Worm (Caenorhabditis elegans) whole organism, mixed stage, embryonic: ENCODE data around the gene memi-2.
A peak's percentile ranks its signal among the peaks of the same experiment; 100 is the strongest.
"Not testable (repeated sequence)": the region's sequence is repeated elsewhere in the genome, so short reads cannot be mapped to it uniquely, and the experiment has no call there.

Experiments used
- M03D4.4 ChIP-seq: sonication (generic microtip); optimal IDR thresholded peaks from 2 replicates; lab custom pipeline; 2017; ENCODE audit warnings: mild to moderate bottlenecking, missing genetic modification characterization, missing compliant biosample characterization
- blmp-1 ChIP-seq: fragments of 150-350 bp; optimal IDR thresholded peaks from 2 replicates; lab custom pipeline; 2014; ENCODE audit warnings: missing biosample characterization, missing genetic modification characterization
- ceh-43 ChIP-seq: fragments of 200-800 bp; sonication (Bioruptor generic); optimal IDR thresholded peaks from 2 replicates; lab custom pipeline; 2018; ENCODE audit warnings: mild to moderate bottlenecking, missing genetic modification characterization, moderate library complexity, missing compliant biosample characterization
- ceh-83 ChIP-seq: fragments of 200-800 bp; sonication (Bioruptor generic); optimal IDR thresholded peaks from 2 replicates; lab custom pipeline; 2018; ENCODE audit warnings: mild to moderate bottlenecking, missing genetic modification characterization, missing compliant biosample characterization
- ces-1 ChIP-seq: fragments of 150-350 bp; optimal IDR thresholded peaks from 2 replicates; lab custom pipeline; 2014; ENCODE audit warnings: missing biosample characterization, missing genetic modification reagents, missing genetic modification characterization
- elt-1 ChIP-seq: sonication (generic microtip); optimal IDR thresholded peaks from 2 replicates; lab custom pipeline; 2017; ENCODE audit warnings: missing genetic modification characterization, mild to moderate bottlenecking, missing compliant biosample characterization, antibody characterized with exemption, moderate library complexity, borderline replicate concordance; ENCODE audit not compliant: insufficient read depth
- elt-3 ChIP-seq: fragments of 150-350 bp; optimal IDR thresholded peaks from 2 replicates; lab custom pipeline; 2014; ENCODE audit warnings: missing biosample characterization, missing genetic modification characterization
- flh-1 ChIP-seq: fragments of 200-800 bp; sonication (Bioruptor generic); optimal IDR thresholded peaks from 2 replicates; lab custom pipeline; 2018; ENCODE audit warnings: mild to moderate bottlenecking, missing genetic modification characterization, moderate library complexity, missing compliant biosample characterization
- ham-2 ChIP-seq: fragments of 200-800 bp; sonication (Bioruptor generic); optimal IDR thresholded peaks from 2 replicates; lab custom pipeline; 2018; ENCODE audit warnings: mild to moderate bottlenecking, missing genetic modification characterization, missing compliant biosample characterization
- lin-13 ChIP-seq: fragments of 150-350 bp; optimal IDR thresholded peaks from 2 replicates; lab custom pipeline; 2014; ENCODE audit warnings: missing biosample characterization, missing genetic modification characterization
- lsy-2 ChIP-seq: fragments of 150-350 bp; optimal IDR thresholded peaks from 2 replicates; lab custom pipeline; 2014; ENCODE audit warnings: missing biosample characterization, missing genetic modification characterization
- mab-5 ChIP-seq: fragments of 150-350 bp; optimal IDR thresholded peaks from 2 replicates; lab custom pipeline; 2014; ENCODE audit warnings: missing biosample characterization, missing genetic modification characterization
- mep-1 ChIP-seq: fragments of 150-350 bp; optimal IDR thresholded peaks from 2 replicates; lab custom pipeline; 2017; ENCODE audit warnings: missing biosample characterization, missing genetic modification reagents, missing genetic modification characterization, inconsistent platforms
- mls-2 ChIP-seq: sonication (generic microtip); optimal IDR thresholded peaks from 2 replicates; lab custom pipeline; 2016; ENCODE audit warnings: mild to moderate bottlenecking, missing genetic modification characterization, moderate library complexity, missing compliant biosample characterization
- nhr-2 ChIP-seq: fragments of 150-350 bp; optimal IDR thresholded peaks from 2 replicates; lab custom pipeline; 2014; ENCODE audit warnings: missing biosample characterization, missing genetic modification characterization
- nhr-237 ChIP-seq: fragments of 150-350 bp; optimal IDR thresholded peaks from 2 replicates; lab custom pipeline; 2014; ENCODE audit warnings: missing biosample characterization, missing genetic modification characterization
- nhr-28 ChIP-seq: fragments of 150-350 bp; optimal IDR thresholded peaks from 2 replicates; lab custom pipeline; 2014; ENCODE audit warnings: missing biosample characterization, missing genetic modification characterization
- pha-4 ChIP-seq: fragments of 150-350 bp; optimal IDR thresholded peaks from 2 replicates; lab custom pipeline; 2018; ENCODE audit warnings: missing biosample characterization, missing genetic modification reagents, missing genetic modification characterization
- snpc-4 ChIP-seq: fragments of 150-350 bp; optimal IDR thresholded peaks from 2 replicates; lab custom pipeline; 2014; ENCODE audit warnings: missing biosample characterization, missing genetic modification characterization
- sptf-1 ChIP-seq: sonication (generic microtip); optimal IDR thresholded peaks from 2 replicates; lab custom pipeline; 2017; ENCODE audit warnings: mild to moderate bottlenecking, missing genetic modification characterization, moderate library complexity, missing compliant biosample characterization
- unc-120 ChIP-seq: sonication (generic microtip); optimal IDR thresholded peaks from 2 replicates; lab custom pipeline; 2017; ENCODE audit warnings: missing genetic modification characterization, missing compliant biosample characterization; ENCODE audit not compliant: poor library complexity, severe bottlenecking
- unc-62 ChIP-seq: fragments of 150-350 bp; optimal IDR thresholded peaks from 2 replicates; lab custom pipeline; 2014; ENCODE audit warnings: missing biosample characterization, missing genetic modification reagents, missing genetic modification characterization
- zip-8 ChIP-seq: fragments of 150-350 bp; optimal IDR thresholded peaks from 2 replicates; lab custom pipeline; 2014; ENCODE audit warnings: missing biosample characterization, missing genetic modification characterization
- ztf-11 ChIP-seq: fragments of 150-350 bp; optimal IDR thresholded peaks from 2 replicates; lab custom pipeline; 2014; ENCODE audit warnings: missing biosample characterization, missing genetic modification characterization

memi-2 gene

DNA sequence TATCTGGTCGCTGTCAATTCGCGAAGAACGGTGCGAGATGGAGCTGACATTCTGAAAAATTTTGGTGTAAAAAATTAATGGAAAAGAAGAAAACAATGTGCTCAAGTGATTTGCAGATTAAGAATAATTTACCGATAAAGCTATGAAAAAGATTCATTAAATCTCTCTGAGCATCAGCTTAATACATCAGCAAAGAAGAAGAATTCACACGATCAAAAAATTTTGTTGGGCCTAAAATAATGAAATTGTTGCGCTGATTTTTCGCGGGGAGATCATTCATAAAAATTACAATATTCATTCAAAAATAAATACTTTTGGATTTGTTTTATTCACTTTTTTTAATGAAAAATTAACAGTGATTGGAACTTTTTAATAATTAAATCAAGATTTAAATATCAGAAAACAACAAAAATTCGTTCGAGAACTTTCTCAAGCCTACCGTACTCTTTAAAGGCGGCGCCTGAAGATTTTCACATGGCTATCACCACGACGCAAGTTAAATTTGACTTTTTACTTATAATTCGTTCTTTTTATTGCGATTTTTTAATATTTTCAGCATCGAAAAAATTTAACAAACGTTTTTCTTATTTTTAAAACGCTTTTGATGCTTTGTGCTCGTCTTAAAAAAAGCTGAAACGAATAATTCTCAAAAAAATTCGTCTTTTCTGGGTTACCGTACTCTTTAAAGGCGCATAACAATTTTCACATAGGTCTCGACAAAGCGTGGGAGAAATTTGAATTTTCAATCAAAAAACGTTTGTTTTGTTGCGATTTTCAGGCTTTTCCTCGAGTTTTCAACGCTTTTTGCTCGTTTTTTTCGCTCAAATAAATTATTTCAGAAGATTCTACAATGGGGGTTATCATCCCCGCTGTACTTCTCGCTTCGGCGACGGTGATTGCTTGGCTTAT, at the start of gene memi-2, which contains the start of gene cyp-31A5:
Gene memi-2 (minus strand): TSS at position 51 of the 909 bp plus-strand sequence.
Gene cyp-31A5 (plus strand): TSS at position 834 of the 909 bp plus-strand sequence.
- no peak for TF ChIP-seq ceh-43
- no peak for TF ChIP-seq mep-1 (tag; lab: Kevin White, UChicago)
- no peak for TF ChIP-seq ztf-11 (tag; lab: Kevin White, UChicago)
- TF ChIP-seq mls-2 (tag; lab: Kevin White, UChicago) = no peak
- TF ChIP-seq elt-1 (tag; lab: Kevin White, UChicago) = no peak
- TF ChIP-seq mab-5 (tag; lab: Kevin White, UChicago) = no peak

DNA sequence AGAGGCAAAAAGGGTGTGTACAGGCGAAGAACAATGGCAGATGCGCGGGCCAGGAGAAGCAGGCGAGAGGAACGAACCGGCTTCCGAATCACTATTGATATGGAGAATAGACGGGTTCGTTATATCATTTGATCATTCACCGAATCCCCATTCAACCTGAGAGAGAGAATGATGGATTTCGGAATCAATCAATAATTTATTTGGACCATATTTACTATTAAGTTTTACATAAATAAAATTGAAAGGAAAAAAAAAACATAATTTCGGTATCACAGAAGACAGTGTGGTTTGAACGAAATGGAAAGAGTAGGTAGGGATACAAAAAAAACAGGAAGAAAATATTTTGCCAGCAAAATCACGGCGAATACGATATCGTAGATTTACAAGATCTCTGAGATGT, 45.0 kb upstream of the memi-2 start, which contains the start of gene mam-3:
Gene mam-3 (minus strand): TSS at position 101 of the 400 bp plus-strand sequence.
- no peak for TF ChIP-seq flh-1
- TF ChIP-seq unc-62 (GFP tag; lab: Kevin White, UChicago) = no peak
- no peak for TF ChIP-seq ham-2 (GFP tag; lab: Kevin White, UChicago)
- no peak for TF ChIP-seq ceh-83 (GFP tag; lab: Kevin White, UChicago)
- no peak for TF ChIP-seq blmp-1 (tag; lab: Kevin White, UChicago)

DNA sequence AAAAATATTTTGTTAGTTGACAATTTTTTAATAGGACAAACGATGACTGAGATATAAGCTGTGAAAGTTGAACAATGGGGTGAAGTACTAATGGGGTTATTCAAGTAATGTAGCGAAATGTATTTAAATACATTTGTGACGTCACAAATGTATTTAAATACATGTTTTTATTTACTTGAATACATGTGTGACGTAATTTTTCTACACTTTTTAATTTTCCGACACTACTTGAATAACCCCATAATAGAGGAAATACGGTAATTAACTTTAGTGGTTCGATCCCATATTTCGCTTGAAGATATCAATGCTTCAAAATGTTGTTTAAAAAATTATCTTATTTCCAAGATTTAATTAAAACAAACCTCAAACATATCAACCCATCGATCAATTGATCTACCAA, 41.4 kb upstream of the memi-2 start:
- TF ChIP-seq zip-8 = peak; percentile 90

DNA sequence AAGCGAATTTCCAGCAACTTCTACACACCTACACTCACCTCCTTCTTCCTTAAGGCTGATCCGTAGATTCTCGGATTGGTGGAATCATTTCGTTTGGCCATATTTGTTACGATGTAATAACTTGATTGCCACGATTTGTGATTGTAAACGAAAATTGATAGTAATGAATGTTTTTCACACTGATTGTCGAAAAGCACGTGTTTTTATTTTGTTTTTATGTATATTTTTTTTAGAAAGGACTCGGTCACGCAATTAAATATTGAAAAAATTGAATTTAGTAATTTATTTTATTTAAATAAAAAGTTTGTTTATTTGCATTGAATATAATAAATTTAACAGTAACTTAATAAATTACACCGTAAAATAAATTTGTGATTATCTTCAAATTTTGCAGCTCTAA, 33.6 kb upstream of the memi-2 start, which contains the start of gene K09B11.5:
Gene K09B11.5 (minus strand): TSS at position 101 of the 400 bp plus-strand sequence.
- TF ChIP-seq flh-1; M03D4.4 (tag; lab: Kevin White, UChicago); mab-5 (tag; lab: Kevin White, UChicago): not testable (repeated sequence)

DNA sequence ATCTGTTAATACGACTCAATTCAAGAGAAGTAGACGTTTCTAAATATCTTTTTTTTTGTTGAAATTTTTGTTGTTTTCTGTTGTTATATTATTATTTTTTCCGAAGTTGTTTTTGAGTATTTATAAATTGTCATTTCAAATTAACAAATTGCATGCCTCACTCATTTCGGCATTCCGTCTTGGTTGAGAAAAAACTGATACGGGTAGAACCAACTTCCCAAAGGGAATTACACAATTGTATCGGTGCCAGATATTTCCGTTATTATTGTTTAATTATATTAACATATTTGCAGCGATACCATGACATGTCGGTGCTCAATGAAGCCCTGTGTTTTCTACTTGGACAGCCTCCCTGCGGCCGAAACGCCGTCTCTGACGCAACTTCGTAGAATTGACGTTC, 28.9 kb upstream of the memi-2 start, which contains the start of gene K09B11.4:
Gene K09B11.4 (plus strand): TSS at position 301 of the 400 bp plus-strand sequence.
- TF ChIP-seq mab-5 (tag; lab: Kevin White, UChicago) (no peak), sptf-1 (tag; lab: Kevin White, UChicago) (no peak), nhr-2 (tag; lab: Kevin White, UChicago) (no peak), nhr-237 (no peak), nhr-28 (tag; lab: Kevin White, UChicago) (no peak), lsy-2 (tag; lab: Kevin White, UChicago) (no peak), lin-13 (tag; lab: Kevin White, UChicago) (no peak), ceh-83 (GFP tag; lab: Kevin White, UChicago) (no peak), mls-2 (tag; lab: Kevin White, UChicago) (no peak), snpc-4 (tag; lab: Kevin White, UChicago) (no peak), elt-3 (no peak), elt-1 (tag; lab: Kevin White, UChicago) (no peak), pha-4 (tag; lab: Kevin White, UChicago) (no peak)

DNA sequence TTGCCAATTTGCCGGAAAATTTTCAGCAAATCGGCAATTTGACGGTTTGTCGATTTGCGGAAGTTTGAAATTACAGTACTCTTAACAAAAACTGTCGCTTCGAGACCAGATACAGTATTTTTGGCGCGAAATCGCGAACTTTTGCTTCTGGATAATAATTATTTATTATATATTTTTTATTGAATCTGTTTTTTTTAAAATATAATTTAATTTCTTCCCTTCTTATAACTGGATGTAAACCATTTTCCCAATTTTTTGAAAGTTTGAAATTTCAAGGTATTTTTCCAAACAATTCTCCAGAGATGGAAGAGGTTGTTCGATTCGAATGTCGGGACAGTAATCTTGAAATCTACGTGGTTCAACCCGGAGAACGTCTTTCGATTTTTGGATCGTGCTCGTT, 21.9 kb upstream of the memi-2 start, which contains the start of gene nol-9:
Gene nol-9 (plus strand): TSS at position 301 of the 400 bp plus-strand sequence.
- no peak for TF ChIP-seq flh-1
- no peak for TF ChIP-seq ztf-11 (tag; lab: Kevin White, UChicago)

DNA sequence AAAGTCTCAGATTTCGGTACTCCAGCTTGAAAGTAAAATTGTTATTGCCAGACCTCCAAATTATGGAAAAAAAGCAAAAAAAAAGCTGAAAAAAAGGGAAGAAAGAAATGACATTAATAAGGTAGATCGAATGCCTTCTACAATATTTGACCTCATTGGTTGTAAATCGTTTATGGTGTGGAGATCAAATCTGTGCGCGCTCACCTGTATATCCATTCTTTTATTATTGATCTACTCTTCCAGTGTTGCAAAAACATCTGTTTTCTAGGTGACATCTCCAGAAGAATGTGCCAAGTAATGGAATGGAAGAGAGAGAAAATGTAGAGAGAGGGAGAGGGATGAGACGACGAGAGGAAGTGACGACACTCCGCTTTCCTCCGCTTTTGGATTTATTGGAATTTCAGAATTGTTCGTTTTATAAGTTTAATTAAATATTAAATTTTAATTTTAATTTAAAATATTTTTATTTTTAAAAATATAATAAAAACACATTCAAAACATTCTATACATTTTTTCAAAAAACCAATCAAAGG, 15.5 kb upstream of the memi-2 start, which contains the start of the genes pik-1 and aptf-2:
Gene pik-1 (plus strand): TSS at position 303 of the 533 bp plus-strand sequence.
Gene aptf-2 (minus strand): TSS at position 313 of the 533 bp plus-strand sequence.
- TF ChIP-seq unc-120 (tag; lab: Kevin White, UChicago) (peak; percentile 33), ces-1 (peak; percentile 8), pha-4 (tag; lab: Kevin White, UChicago) (no peak)
- TF ChIP-seq, all 35 proteins: peak for 2
